Worm (Caenorhabditis elegans): Measurements from ENCODE around the gene K03A1.4.

The K03A1.4 gene

DNA sequence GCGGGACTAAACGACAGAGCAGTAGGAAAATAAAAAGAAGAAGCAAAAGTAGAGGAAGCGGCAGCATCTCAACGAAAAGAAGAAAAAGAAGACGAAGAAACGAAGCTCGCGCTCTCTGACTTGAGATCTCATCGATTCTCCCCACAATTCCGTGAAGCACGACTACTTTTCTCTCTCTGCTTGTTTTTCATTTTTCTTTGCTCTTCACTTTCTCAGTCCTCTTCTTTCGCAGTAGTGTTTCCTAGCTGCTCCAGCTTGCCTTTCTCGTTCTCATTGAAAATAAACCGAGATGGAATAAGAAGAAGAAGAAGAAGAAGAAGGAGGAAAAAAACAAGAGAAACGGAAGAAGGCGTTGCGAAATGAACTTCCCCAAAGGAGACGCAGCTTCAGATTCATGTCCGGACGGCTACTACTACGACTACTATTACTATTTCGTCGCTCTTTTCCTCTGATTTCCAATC, 13.8 kb downstream of the K03A1.4 start:
- no peak for TF ChIP-seq nhr-77 (tag; optimal IDR thresholded peaks at IDR 0.05)
- TF ChIP-seq Y55F3AM.14 (GFP tag; optimal IDR thresholded peaks at IDR 0.05): peak; percentile 49
- peak; percentile 16 for TF ChIP-seq mab-5 (tag; optimal IDR thresholded peaks at IDR 0.05)
- no peak for TF ChIP-seq nhr-237 (tag; optimal IDR thresholded peaks at IDR 0.05)
- TF ChIP-seq lsy-2 (tag; optimal IDR thresholded peaks at IDR 0.05): peak in 1 of 2 experiments; percentile 54
- TF ChIP-seq ztf-11 (tag; optimal IDR thresholded peaks at IDR 0.05): no peak
- TF ChIP-seq dmd-4 (tag; optimal IDR thresholded peaks at IDR 0.05): no peak
- no peak for TF ChIP-seq lin-39 (tag; optimal IDR thresholded peaks at IDR 0.05)
- no peak for TF ChIP-seq mbf-1 (tag; optimal IDR thresholded peaks at IDR 0.05)
- no peak for TF ChIP-seq nhr-23 (tag; optimal IDR thresholded peaks at IDR 0.05)
- no peak for TF ChIP-seq elt-3 (tag; optimal IDR thresholded peaks at IDR 0.05)
- TF ChIP-seq ztf-4 (tag; optimal IDR thresholded peaks at IDR 0.05): no peak
- TF ChIP-seq blmp-1 (tag; optimal IDR thresholded peaks at IDR 0.05; ENCODE audit: insufficient read depth): no peak
- TF ChIP-seq mdl-1 (tag; optimal IDR thresholded peaks at IDR 0.05): peak in 1 of 2 experiments; percentile 23
- TF ChIP-seq unc-39 (tag; optimal IDR thresholded peaks at IDR 0.05): peak; percentile 82
- TF ChIP-seq F13H6.1 (tag; optimal IDR thresholded peaks at IDR 0.05): peak; percentile 83
- peak; percentile 85 for TF ChIP-seq unc-55 (GFP tag; optimal IDR thresholded peaks at IDR 0.05)
- no peak for TF ChIP-seq aly-2 (tag; optimal IDR thresholded peaks at IDR 0.05)
- TF ChIP-seq elt-1 (tag; optimal IDR thresholded peaks at IDR 0.05): no peak
- peak; percentile 68 for TF ChIP-seq crh-2 (tag; optimal IDR thresholded peaks at IDR 0.05)
- peak; percentile 24 for TF ChIP-seq lin-13 (GFP tag; optimal IDR thresholded peaks at IDR 0.05)
- TF ChIP-seq snpc-4 (tag; optimal IDR thresholded peaks at IDR 0.05): peak; percentile 13
- no peak for TF ChIP-seq gmeb-1 (tag; optimal IDR thresholded peaks at IDR 0.05)
- peak; percentile 65 for TF ChIP-seq C34F6.9 (tag; optimal IDR thresholded peaks at IDR 0.05)
- TF ChIP-seq nhr-129 (tag; optimal IDR thresholded peaks at IDR 0.05): peak; percentile 67
- peak; percentile 22 for TF ChIP-seq sma-9 (GFP tag; optimal IDR thresholded peaks at IDR 0.05)
- no peak for TF ChIP-seq sma-9 (tag; optimal IDR thresholded peaks at IDR 0.05)
- peak; percentile 32 for TF ChIP-seq sem-4 (tag; optimal IDR thresholded peaks at IDR 0.05)
- TF ChIP-seq nhr-6 (tag; optimal IDR thresholded peaks at IDR 0.05): peak; percentile 52
- peak; percentile 62 for TF ChIP-seq egl-27 (tag; optimal IDR thresholded peaks at IDR 0.05)
- peak; percentile 87 for TF ChIP-seq zag-1 (tag; optimal IDR thresholded peaks at IDR 0.05)

DNA sequence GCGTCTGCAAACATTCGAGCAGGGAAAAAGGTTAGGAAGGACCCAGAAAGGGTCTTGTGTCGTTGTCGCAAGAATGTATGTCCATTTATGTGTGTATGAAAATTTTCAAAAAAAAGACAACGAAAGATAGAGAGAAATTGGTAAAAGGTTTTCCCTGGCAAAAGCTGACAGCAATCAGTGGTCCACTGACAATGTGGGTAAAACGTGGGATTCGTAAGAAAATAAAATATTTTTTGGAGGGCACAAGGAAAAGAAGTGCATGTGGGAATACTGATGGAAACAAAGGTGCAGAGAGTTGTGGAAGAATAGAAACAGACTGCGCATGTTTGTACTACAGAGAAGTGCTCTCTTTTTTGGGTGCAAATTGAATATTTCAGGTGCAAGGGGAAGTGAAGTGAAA, 15.4 kb downstream of the K03A1.4 start:
- TF ChIP-seq unc-55 (GFP tag; optimal IDR thresholded peaks at IDR 0.05) (no peak), unc-62 (GFP tag; optimal IDR thresholded peaks at IDR 0.05) (no peak), mab-5 (tag; optimal IDR thresholded peaks at IDR 0.05) (no peak), nhr-6 (tag; optimal IDR thresholded peaks at IDR 0.05) (no peak), nhr-21 (tag; optimal IDR thresholded peaks at IDR 0.05) (no peak), nhr-23 (tag; optimal IDR thresholded peaks at IDR 0.05) (no peak)

ce11 chrX:7281347-7281746, 17.2 kb downstream of the K03A1.4 start:
- no peak for TF ChIP-seq snpc-4 (tag; optimal IDR thresholded peaks at IDR 0.05)
- TF ChIP-seq lin-11 (tag; optimal IDR thresholded peaks at IDR 0.05): peak; percentile 12
- peak; percentile 30 for TF ChIP-seq C34F6.9 (tag; optimal IDR thresholded peaks at IDR 0.05)

ce11 chrX:7279671-7280389, 18.7 kb downstream of the K03A1.4 start, which contains the start of gene unc-10:
TSS of gene unc-10 (minus strand) at chrX:7280322.
- TF ChIP-seq lsy-2 (tag; optimal IDR thresholded peaks at IDR 0.05): no peak
- no peak for TF ChIP-seq ztf-11 (tag; optimal IDR thresholded peaks at IDR 0.05)
- no peak for TF ChIP-seq crh-2 (tag; optimal IDR thresholded peaks at IDR 0.05)
- TF ChIP-seq elt-3 (tag; optimal IDR thresholded peaks at IDR 0.05): no peak
- no peak for TF ChIP-seq sma-3 (GFP tag; optimal IDR thresholded peaks at IDR 0.05)

- TF ChIP-seq unc-55 (GFP tag; optimal IDR thresholded peaks at IDR 0.05): no peak
- TF ChIP-seq alr-1 (tag; optimal IDR thresholded peaks at IDR 0.05): no peak
- no peak for TF ChIP-seq unc-39 (tag; optimal IDR thresholded peaks at IDR 0.05)
- TF ChIP-seq ZK546.5 (tag; optimal IDR thresholded peaks at IDR 0.05): no peak
- TF ChIP-seq C34F6.9 (tag; optimal IDR thresholded peaks at IDR 0.05): no peak
- no peak for TF ChIP-seq skn-1 (tag; optimal IDR thresholded peaks at IDR 0.05)
- no peak for TF ChIP-seq nhr-10 (tag; optimal IDR thresholded peaks at IDR 0.05)
- TF ChIP-seq F13H6.1 (tag; optimal IDR thresholded peaks at IDR 0.05): no peak
These were observed 20.5 kb downstream of the K03A1.4 start for ce11 chrX:7278095-7278494.
